Worm (Caenorhabditis elegans): ENCODE data around the gene K02F3.12.

Gene K02F3.12

ce11 chrIII:843999-844398 lies 12.4 kb upstream of the K02F3.12 start (continued):
- TF ChIP-seq fos-1 (tag; optimal IDR thresholded peaks at IDR 0.05) (no peak), unc-86 (tag; optimal IDR thresholded peaks at IDR 0.05) (no peak), nhr-47 (tag; optimal IDR thresholded peaks at IDR 0.05) (no peak), rnt-1 (tag; optimal IDR thresholded peaks at IDR 0.05) (peak; percentile 43), xbp-1 (tag; optimal IDR thresholded peaks at IDR 0.05) (no peak), lin-14 (GFP tag; optimal IDR thresholded peaks at IDR 0.05) (peak; percentile 91)

- TF ChIP-seq fkh-10 (GFP tag; optimal IDR thresholded peaks at IDR 0.05) (no peak), lsy-2 (tag; optimal IDR thresholded peaks at IDR 0.05) (peak in 1 of 2 experiments; percentile 4), alr-1 (tag; optimal IDR thresholded peaks at IDR 0.05; ENCODE audit: borderline replicate concordance) (no peak), fos-1 (tag; optimal IDR thresholded peaks at IDR 0.05) (no peak), rnt-1 (tag; optimal IDR thresholded peaks at IDR 0.05) (peak; percentile 39), efl-1 (optimal IDR thresholded peaks at IDR 0.05) (no peak), efl-1 (GFP tag; optimal IDR thresholded peaks at IDR 0.05 in 1 of 2) (peak in 1 of 2 experiments; percentile 92), sptf-1 (tag; optimal IDR thresholded peaks at IDR 0.05) (no peak), snu-23 (GFP tag; optimal IDR thresholded peaks at IDR 0.05) (no peak), nhr-77 (tag; optimal IDR thresholded peaks at IDR 0.05) (no peak), nhr-19 (GFP tag; conservative IDR thresholded peaks at IDR 0.05) (no peak)
Observed at ce11 chrIII:844577-844976, 11.8 kb upstream of the K02F3.12 start.

ce11 chrIII:845485-845884 lies 10.9 kb upstream of the K02F3.12 start, which contains the start of gene K02F3.2:
Gene K02F3.2 (plus strand): TSS chrIII:845841.
- TF ChIP-seq unc-98 (GFP tag; IDR thresholded peaks at IDR 0.05) (no peak), mdl-1 (tag; optimal IDR thresholded peaks at IDR 0.05) (peak in 1 of 2 experiments; percentile 43), efl-1 (optimal IDR thresholded peaks at IDR 0.05) (peak; percentile 90 to 94), efl-1 (GFP tag; optimal IDR thresholded peaks at IDR 0.05 in 1 of 2) (peak; percentile 93 to 99), unc-130 (tag; optimal IDR thresholded peaks at IDR 0.05) (peak; percentile 1), ceh-90 (tag; optimal IDR thresholded peaks at IDR 0.05) (peak; percentile 11), snu-23 (GFP tag; optimal IDR thresholded peaks at IDR 0.05) (peak; percentile 69), skn-1 (tag; optimal IDR thresholded peaks at IDR 0.05) (peak; percentile 7), lin-14 (GFP tag; optimal IDR thresholded peaks at IDR 0.05) (no peak), nhr-77 (tag; optimal IDR thresholded peaks at IDR 0.05) (no peak), lin-35 (GFP tag; optimal IDR thresholded peaks at IDR 0.05) (peak; percentile 91 to 97), nhr-47 (tag; optimal IDR thresholded peaks at IDR 0.05) (peak; percentile 71), nhr-28 (tag; optimal IDR thresholded peaks at IDR 0.05) (no peak), lsy-2 (tag; optimal IDR thresholded peaks at IDR 0.05) (peak; percentile 40 to 70), zag-1 (tag; optimal IDR thresholded peaks at IDR 0.05) (no peak), pag-3 (tag; optimal IDR thresholded peaks at IDR 0.05; ENCODE audit: borderline replicate concordance, insufficient read depth) (no peak), mef-2 (tag; optimal IDR thresholded peaks at IDR 0.05) (no peak), nhr-19 (GFP tag; conservative IDR thresholded peaks at IDR 0.05) (peak; percentile 69), blmp-1 (tag; optimal IDR thresholded peaks at IDR 0.05) (peak; percentile 23), ceh-8 (GFP tag; optimal IDR thresholded peaks at IDR 0.05) (no peak), unc-86 (tag; optimal IDR thresholded peaks at IDR 0.05) (no peak), efl-3 (GFP tag; optimal IDR thresholded peaks at IDR 0.05) (no peak), elt-3 (tag; optimal IDR thresholded peaks at IDR 0.05) (peak in 2 of 6 experiments; percentile 32 to 84), fkh-8 (tag; optimal IDR thresholded peaks at IDR 0.05) (peak; percentile 12), swsn-7 (tag; optimal IDR thresholded peaks at IDR 0.05) (peak; percentile 43), C16A3.4 (tag; optimal IDR thresholded peaks at IDR 0.05) (peak; percentile 59), tbx-2 (tag; optimal IDR thresholded peaks at IDR 0.05) (peak; percentile 58), fkh-10 (GFP tag; optimal IDR thresholded peaks at IDR 0.05) (no peak), hlh-17 (GFP tag; optimal IDR thresholded peaks at IDR 0.05; ENCODE audit: borderline replicate concordance) (no peak), ceh-82 (tag; optimal IDR thresholded peaks at IDR 0.05) (peak in 1 of 3 experiments; percentile 25), nhr-20 (tag; optimal IDR thresholded peaks at IDR 0.05) (peak; percentile 64), egl-27 (tag; optimal IDR thresholded peaks at IDR 0.05) (no peak), dsc-1 (tag; optimal IDR thresholded peaks at IDR 0.05) (peak; percentile 29), nhr-85 (tag) (peak; percentile 78), dpl-1 (GFP tag; optimal IDR thresholded peaks at IDR 0.05) (peak; percentile 85 to 91 (median 89)), F16B12.6 (tag; optimal IDR thresholded peaks at IDR 0.05) (no peak), lin-13 (GFP tag; optimal IDR thresholded peaks at IDR 0.05) (no peak), xbp-1 (tag; optimal IDR thresholded peaks at IDR 0.05) (peak; percentile 19), tlp-1 (tag; optimal IDR thresholded peaks at IDR 0.05) (no peak), nhr-11 (tag; optimal IDR thresholded peaks at IDR 0.05) (no peak), fos-1 (tag; optimal IDR thresholded peaks at IDR 0.05) (peak; percentile 11), C04F5.9 (tag; optimal IDR thresholded peaks at IDR 0.05) (no peak), elt-2 (tag; optimal IDR thresholded peaks at IDR 0.05) (peak; percentile 78), mep-1 (tag; optimal IDR thresholded peaks at IDR 0.05) (peak; percentile 51)
